Worm (Caenorhabditis elegans): ENCODE measurements around the gene gldi-2.

DNA sequence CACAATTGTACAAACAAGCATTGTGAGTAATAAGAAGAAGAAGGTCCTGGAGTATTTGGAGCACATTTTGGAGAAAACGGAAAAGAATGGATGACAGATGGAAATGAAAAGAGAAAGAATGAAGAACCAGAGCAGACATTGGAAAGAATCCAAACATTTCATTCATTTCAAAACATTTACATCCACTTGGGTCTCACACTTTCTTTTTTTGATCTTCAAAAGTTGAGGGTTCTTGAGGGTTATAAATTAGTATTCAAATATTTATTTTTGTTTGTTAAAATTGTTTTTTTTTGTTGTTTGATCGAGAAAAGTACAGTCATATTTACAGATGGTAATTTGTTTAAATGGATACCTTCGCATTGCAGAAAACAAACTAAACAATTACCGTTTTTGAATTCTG, 49.5 kb upstream of the gldi-2 start, which contains the start of gene T14B4.9:
- TF ChIP-seq ceh-28 (tag; optimal IDR thresholded peaks at IDR 0.05) (no peak), ama-1 (optimal IDR thresholded peaks at IDR 0.05) (no peak), nhr-12 (tag; optimal IDR thresholded peaks at IDR 0.05) (no peak)

Measured in whole organism, L3 larva.